Worm (Caenorhabditis elegans) whole organism, L3 larva: Measurements from ENCODE around the gene par-3.

Source experiments
- ceh-16 ChIP-seq: sonication (generic microtip); optimal IDR thresholded peaks from 2 replicates; lab custom pipeline; 2017; ENCODE audit warnings: missing biosample characterization, missing genetic modification characterization
- ceh-82 ChIP-seq: fragments of 150-350 bp; optimal IDR thresholded peaks from 2 replicates; lab custom pipeline; 2014; ENCODE audit warnings: missing biosample characterization, missing genetic modification characterization
- ceh-9 ChIP-seq: sonication (generic microtip); optimal IDR thresholded peaks from 2 replicates; lab custom pipeline; 2018; ENCODE audit warnings: missing biosample characterization, missing genetic modification characterization
- daf-12 ChIP-seq: fragments of 150-350 bp; optimal IDR thresholded peaks from 2 replicates; lab custom pipeline; 2014; ENCODE audit warnings: missing biosample characterization, missing genetic modification reagents, missing genetic modification characterization
- egl-5 ChIP-seq: fragments of 150-350 bp; optimal IDR thresholded peaks from 2 replicates; lab custom pipeline; 2017; ENCODE audit warnings: missing biosample characterization, missing genetic modification reagents, missing genetic modification characterization, inconsistent platforms
- eor-1 ChIP-seq, 2 experiments: fragments of 150-350 bp; optimal IDR thresholded peaks; 2 replicates each; lab custom pipeline; 2014 to 2018; ENCODE audit warnings: missing biosample characterization in 2 of 2, missing genetic modification characterization in 2 of 2
- fkh-2 ChIP-seq: fragments of 150-350 bp; optimal IDR thresholded peaks from 2 replicates; lab custom pipeline; 2014; ENCODE audit warnings: missing biosample characterization, missing genetic modification reagents, missing genetic modification characterization
- fos-1 ChIP-seq: fragments of 150-350 bp; optimal IDR thresholded peaks from 2 replicates; lab custom pipeline; 2014; ENCODE audit warnings: missing biosample characterization, missing genetic modification characterization
- hmg-11 ChIP-seq: sonication (generic microtip); optimal IDR thresholded peaks from 2 replicates; lab custom pipeline; 2016; ENCODE audit warnings: missing genetic modification characterization, missing compliant biosample characterization
- jun-1 ChIP-seq: fragments of 150-350 bp; optimal IDR thresholded peaks from 2 replicates; lab custom pipeline; 2014; ENCODE audit warnings: missing biosample characterization, missing genetic modification reagents, missing genetic modification characterization
- lin-15B ChIP-seq: fragments of 150-350 bp; optimal IDR thresholded peaks from 2 replicates; lab custom pipeline; 2014; ENCODE audit warnings: missing biosample characterization, missing genetic modification characterization
- lin-39 ChIP-seq: fragments of 150-350 bp; optimal IDR thresholded peaks from 2 replicates; lab custom pipeline; 2018; ENCODE audit warnings: missing biosample characterization, missing genetic modification reagents, missing genetic modification characterization
- lsy-12 ChIP-seq: sonication (generic microtip); optimal IDR thresholded peaks from 2 replicates; lab custom pipeline; 2016; ENCODE audit warnings: mild to moderate bottlenecking, missing genetic modification characterization, missing compliant biosample characterization
- mdl-1 ChIP-seq: fragments of 150-350 bp; optimal IDR thresholded peaks from 2 replicates; lab custom pipeline; 2014; ENCODE audit warnings: missing biosample characterization, missing genetic modification characterization
- mml-1 ChIP-seq: fragments of 150-350 bp; sonication (generic microtip); optimal IDR thresholded peaks from 3 replicates; lab custom pipeline; 2014; ENCODE audit warnings: missing biosample characterization, missing genetic modification characterization
- nfya-1 ChIP-seq: sonication (generic microtip); optimal IDR thresholded peaks from 2 replicates; lab custom pipeline; 2017; ENCODE audit warnings: missing genetic modification characterization, mild to moderate bottlenecking, missing compliant biosample characterization, antibody characterized with exemption, moderate library complexity; ENCODE audit not compliant: insufficient read depth
- nhr-12 ChIP-seq: fragments of 150-350 bp; optimal IDR thresholded peaks from 2 replicates; lab custom pipeline; 2014; ENCODE audit warnings: missing biosample characterization, missing genetic modification characterization
- nhr-23 ChIP-seq: fragments of 150-350 bp; optimal IDR thresholded peaks from 2 replicates; lab custom pipeline; 2014; ENCODE audit warnings: missing biosample characterization, missing genetic modification reagents, missing genetic modification characterization
- nhr-237 ChIP-seq: fragments of 150-350 bp; optimal IDR thresholded peaks from 2 replicates; lab custom pipeline; 2014; ENCODE audit warnings: missing biosample characterization, missing genetic modification characterization
- nhr-43 ChIP-seq: sonication (generic microtip); optimal IDR thresholded peaks from 2 replicates; lab custom pipeline; 2016; ENCODE audit warnings: mild to moderate bottlenecking, missing genetic modification characterization, missing compliant biosample characterization; ENCODE audit not compliant: poor library complexity, severe bottlenecking
- nhr-67 ChIP-seq: fragments of 150-350 bp; optimal IDR thresholded peaks from 2 replicates; lab custom pipeline; 2014; ENCODE audit warnings: missing biosample characterization, missing genetic modification characterization
- nhr-76 ChIP-seq: fragments of 150-350 bp; sonication (generic microtip); optimal IDR thresholded peaks from 5 replicates; lab custom pipeline; 2014; ENCODE audit warnings: missing biosample characterization, missing genetic modification characterization
- pha-4 ChIP-seq: fragments of 150-350 bp; optimal IDR thresholded peaks from 2 replicates; lab custom pipeline; 2014; ENCODE audit warnings: missing biosample characterization, missing genetic modification reagents, missing genetic modification characterization
- pqm-1 ChIP-seq: fragments of 150-350 bp; optimal IDR thresholded peaks from 2 replicates; lab custom pipeline; 2017; ENCODE audit warnings: missing biosample characterization, missing genetic modification characterization, inconsistent platforms
- skn-1 ChIP-seq: fragments of 150-350 bp; optimal IDR thresholded peaks from 2 replicates; lab custom pipeline; 2014; ENCODE audit warnings: missing biosample characterization, missing genetic modification characterization
- unc-39 ChIP-seq: sonication (generic microtip); optimal IDR thresholded peaks from 4 replicates; lab custom pipeline; 2017; ENCODE audit warnings: missing biosample characterization, missing genetic modification characterization
- unc-62 ChIP-seq: fragments of 150-350 bp; sonication (generic microtip); optimal IDR thresholded peaks from 4 replicates; lab custom pipeline; 2014; ENCODE audit warnings: missing biosample characterization, missing genetic modification reagents, missing genetic modification characterization
- zag-1 ChIP-seq: fragments of 150-350 bp; optimal IDR thresholded peaks from 2 replicates; lab custom pipeline; 2014; ENCODE audit warnings: missing biosample characterization, missing genetic modification characterization

The par-3 gene

DNA sequence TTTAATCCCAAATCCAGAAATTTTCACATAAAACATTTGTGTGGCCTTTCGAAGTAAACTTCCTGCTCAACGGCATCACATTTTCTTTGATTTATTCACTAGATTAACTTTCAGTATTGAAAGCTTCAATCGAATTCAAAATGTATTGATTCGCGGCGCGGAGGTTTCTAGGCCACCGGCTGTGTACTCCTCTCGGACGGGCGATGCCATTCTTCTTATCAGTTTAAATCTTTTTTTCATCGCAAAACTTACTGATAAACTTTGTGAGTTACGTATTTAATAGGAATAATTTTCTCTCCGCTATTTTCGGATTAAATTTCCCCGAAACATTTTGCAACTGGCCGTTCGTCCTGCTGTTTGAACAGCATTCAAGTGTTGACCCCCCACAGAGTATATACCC is 57.9 kb downstream of the par-3 start (continued):
- TF ChIP-seq fos-1 (tag; lab: Kevin White, UChicago) (no peak), nhr-12 (tag; lab: Kevin White, UChicago) (no peak), hmg-11 (tag; lab: Kevin White, UChicago) (peak; percentile 41), nhr-43 (tag; lab: Kevin White, UChicago) (peak; percentile 90), egl-5 (tag; lab: Kevin White, UChicago) (no peak), pha-4 (peak; percentile 54), lin-39 (tag; lab: Kevin White, UChicago) (no peak), jun-1 (tag; lab: Kevin White, UChicago) (peak; percentile 22), daf-12 (tag; lab: Kevin White, UChicago) (no peak), unc-39 (tag; lab: Kevin White, UChicago) (no peak), nhr-23 (tag; lab: Kevin White, UChicago) (peak; percentile 74), zag-1 (no peak), mml-1 (no peak), eor-1 (tag; optimal IDR thresholded peaks at IDR 0.05; lab: Kevin White, UChicago) (no peak), ceh-16 (tag; lab: Kevin White, UChicago) (no peak), unc-62 (GFP tag; lab: Kevin White, UChicago) (no peak), lsy-12 (tag; lab: Kevin White, UChicago) (peak; percentile 83), nfya-1 (tag; lab: Kevin White, UChicago) (no peak), mdl-1 (tag; lab: Kevin White, UChicago) (no peak), nhr-76 (no peak), skn-1 (tag; lab: Kevin White, UChicago) (no peak), lin-15B (peak; percentile 52), ceh-82 (tag; lab: Kevin White, UChicago) (no peak), nhr-67 (tag; lab: Kevin White, UChicago) (no peak)

DNA sequence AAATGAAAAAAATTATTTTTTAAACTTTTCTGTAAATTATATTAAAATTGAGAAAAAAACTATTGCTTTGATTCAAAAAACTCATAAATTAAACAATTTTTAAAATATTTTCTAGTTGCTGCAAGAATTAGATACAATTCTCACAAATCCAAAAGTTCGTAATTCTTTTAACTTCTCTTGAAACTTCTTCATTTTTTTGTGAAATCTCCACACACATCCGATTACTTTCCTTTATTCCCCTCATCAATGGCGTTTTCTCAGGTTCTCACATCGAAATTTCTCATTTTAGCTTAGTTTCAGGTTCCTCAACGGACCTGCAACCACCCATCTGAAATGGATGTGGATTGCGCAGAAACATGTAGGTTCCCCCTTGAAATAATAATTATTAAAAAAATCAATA is 58.5 kb downstream of the par-3 start, which contains the start of gene wrm-1:
wrm-1 (plus strand) TSS at position 301 of the 400 bp plus-strand sequence.
- no peak for TF ChIP-seq ceh-9
- TF ChIP-seq unc-39 (tag; lab: Kevin White, UChicago), result no peak
- no peak for TF ChIP-seq ceh-16 (tag; lab: Kevin White, UChicago)
- no peak for TF ChIP-seq pqm-1
- TF ChIP-seq fkh-2 (tag; lab: Kevin White, UChicago), result no peak
- TF ChIP-seq nhr-12 (tag; lab: Kevin White, UChicago), result no peak
- no peak for TF ChIP-seq nhr-76
- no peak for TF ChIP-seq skn-1 (tag; lab: Kevin White, UChicago)
- TF ChIP-seq nhr-237 (tag; lab: Kevin White, UChicago), result no peak
